Fruit fly (Drosophila melanogaster): ENCODE measurements around the gene CG6686.
A peak's percentile ranks its signal among the peaks of the same experiment; 100 is the strongest.

CG6686 gene

dm6 chr2L:11969424-11969823 is 18.4 kb downstream of the CG6686 start:
- TF ChIP-seq CG13894 (tag; optimal IDR thresholded peaks at IDR 0.05) (peak; percentile 53), CG16779 (GFP tag; IDR thresholded peaks at IDR 0.05) (no peak), zen2 (GFP tag; IDR thresholded peaks at IDR 0.05; ENCODE audit: partially characterized antibody) (no peak)

dm6 chr2L:11968581-11969272 is 19.1 kb downstream of the CG6686 start:
- TF ChIP-seq ro (GFP tag; IDR thresholded peaks at IDR 0.05) (no peak), CG3407 (GFP tag; optimal IDR thresholded peaks at IDR 0.05) (no peak), Nf-YB (GFP tag; optimal IDR thresholded peaks at IDR 0.05) (no peak), cad (GFP tag; optimal IDR thresholded peaks at IDR 0.05) (peak; percentile 40), CG32532 (GFP tag; IDR thresholded peaks at IDR 0.05) (no peak), pros (GFP tag; optimal IDR thresholded peaks at IDR 0.05) (peak; percentile 10), Opbp (GFP tag; IDR thresholded peaks at IDR 0.05; ENCODE audit: partially characterized antibody) (no peak), CG11456 (GFP tag; IDR thresholded peaks at IDR 0.05) (no peak), Bgb (GFP tag; IDR thresholded peaks at IDR 0.05; ENCODE audit: partially characterized antibody) (no peak), zf30C (GFP tag; optimal IDR thresholded peaks at IDR 0.05) (no peak), ATbp (GFP tag; optimal IDR thresholded peaks at IDR 0.05) (no peak), Usf (GFP tag; optimal IDR thresholded peaks at IDR 0.05) (no peak), Deaf1 (tag; optimal IDR thresholded peaks at IDR 0.05) (no peak), CG7786 (GFP tag; optimal IDR thresholded peaks at IDR 0.05) (no peak), rib (GFP tag; IDR thresholded peaks at IDR 0.05) (no peak), ap (GFP tag; IDR thresholded peaks at IDR 0.05) (no peak), schlank (tag; optimal IDR thresholded peaks at IDR 0.05) (no peak), btn (GFP tag; optimal IDR thresholded peaks at IDR 0.05) (no peak), CG15696 (tag; optimal IDR thresholded peaks at IDR 0.05) (no peak), tio (GFP tag; optimal IDR thresholded peaks at IDR 0.05) (no peak), Sry-δ (GFP tag; optimal IDR thresholded peaks at IDR 0.05) (no peak), CG8944 (GFP tag; optimal IDR thresholded peaks at IDR 0.05) (no peak), CG16779 (GFP tag; IDR thresholded peaks at IDR 0.05) (no peak), Doc2 (GFP tag; IDR thresholded peaks at IDR 0.05) (no peak), fu2 (GFP tag; optimal IDR thresholded peaks at IDR 0.05) (no peak), Optix (GFP tag; IDR thresholded peaks at IDR 0.05) (no peak), CG11093 (GFP tag; IDR thresholded peaks at IDR 0.05) (no peak), ase (GFP tag; IDR thresholded peaks at IDR 0.05) (no peak), pfk (GFP tag; optimal IDR thresholded peaks at IDR 0.05) (no peak), Taf1 (GFP tag; IDR thresholded peaks at IDR 0.05) (no peak), CG8478 (optimal IDR thresholded peaks at IDR 0.05) (no peak), lov (optimal IDR thresholded peaks at IDR 0.05) (no peak), lov (GFP tag; IDR thresholded peaks at IDR 0.05) (no peak), grau (tag; optimal IDR thresholded peaks at IDR 0.05) (no peak), CG31388 (GFP tag; optimal IDR thresholded peaks at IDR 0.05) (no peak), CG17568 (GFP tag; optimal IDR thresholded peaks at IDR 0.05) (no peak), Sin3A (optimal IDR thresholded peaks at IDR 0.05) (no peak), CG2889 (GFP tag; IDR thresholded peaks at IDR 0.05) (no peak), psq (GFP tag; optimal IDR thresholded peaks at IDR 0.05) (no peak), Six4 (GFP tag; optimal IDR thresholded peaks at IDR 0.05) (no peak), CG1832 (GFP tag; optimal IDR thresholded peaks at IDR 0.05) (peak; percentile 66), CG17802 (tag; optimal IDR thresholded peaks at IDR 0.05) (no peak), CG10366 (GFP tag; IDR thresholded peaks at IDR 0.05) (no peak), mld (GFP tag; IDR thresholded peaks at IDR 0.05; ENCODE audit: partially characterized antibody) (no peak), CG10321 (GFP tag; IDR thresholded peaks at IDR 0.05) (no peak), D19A (tag; optimal IDR thresholded peaks at IDR 0.05) (peak; percentile 80), CG12299 (tag; optimal IDR thresholded peaks at IDR 0.05) (no peak), CG6254 (GFP tag; optimal IDR thresholded peaks at IDR 0.05) (no peak)

Data from whole organism, embryonic.